Fruit fly (Drosophila melanogaster) whole organism, embryonic: ENCODE measurements around the gene CG18171.

ENCODE experiments used
- Ada2b ChIP-seq: fragments of 200-800 bp; sonication (Bioruptor generic); IDR thresholded peaks from 2 replicates; pipeline ENCODE4 v1.3.6; 2022; ENCODE audit warnings: missing biosample characterization, missing genetic modification characterization
- Atf3 ChIP-seq: fragments of 200-800 bp; sonication (Bioruptor generic); optimal IDR thresholded peaks from 3 replicates; lab custom pipeline; 2016; ENCODE audit warnings: missing biosample characterization, missing genetic modification characterization
- BtbVII ChIP-seq: fragments of 200-800 bp; sonication (Bioruptor generic); optimal IDR thresholded peaks from 3 replicates; lab custom pipeline; 2017; ENCODE audit warnings: missing biosample characterization, mild to moderate bottlenecking, missing genetic modification characterization
- CG10267 ChIP-seq: fragments of 200-800 bp; sonication (Bioruptor generic); optimal IDR thresholded peaks from 2 replicates; lab custom pipeline; 2018; ENCODE audit warnings: missing biosample characterization, mild to moderate bottlenecking, missing genetic modification characterization, moderate library complexity
- CG10274 ChIP-seq: fragments of 200-800 bp; sonication (Bioruptor generic); optimal IDR thresholded peaks from 3 replicates; lab custom pipeline; 2017; ENCODE audit warnings: missing biosample characterization, mild to moderate bottlenecking, missing genetic modification characterization
- CG12391 ChIP-seq: fragments of 200-800 bp; sonication (Bioruptor generic); optimal IDR thresholded peaks from 3 replicates; lab custom pipeline; 2018; ENCODE audit warnings: missing biosample characterization, mild to moderate bottlenecking, missing genetic modification characterization, moderate library complexity
- CG12659 ChIP-seq: fragments of 200-800 bp; sonication (Bioruptor generic); optimal IDR thresholded peaks from 3 replicates; lab custom pipeline; 2017; ENCODE audit warnings: mild to moderate bottlenecking, missing biosample characterization, missing genetic modification reagents, missing genetic modification characterization
- CG13123 ChIP-seq: fragments of 200-800 bp; sonication (Bioruptor generic); optimal IDR thresholded peaks from 2 replicates; lab custom pipeline; 2016; ENCODE audit warnings: missing biosample characterization, missing genetic modification characterization
- CG14860 ChIP-seq: fragments of 200-800 bp; sonication (Bioruptor generic); IDR thresholded peaks from 3 replicates; pipeline ENCODE4 v1.3.6; 2022; ENCODE audit warnings: missing biosample characterization, missing genetic modification characterization; ENCODE audit not compliant: partially characterized antibody
- CG15514 ChIP-seq: fragments of 200-800 bp; sonication (Bioruptor generic); optimal IDR thresholded peaks from 3 replicates; lab custom pipeline; 2017; ENCODE audit warnings: missing biosample characterization, missing genetic modification characterization, mild to moderate bottlenecking, moderate library complexity, missing genetic modification reagents
- CG3163 ChIP-seq: fragments of 200-800 bp; sonication (Bioruptor generic); optimal IDR thresholded peaks from 3 replicates; lab custom pipeline; 2016; ENCODE audit warnings: missing biosample characterization, missing genetic modification characterization
- CG6175 ChIP-seq: fragments of 200-800 bp; sonication (Bioruptor generic); IDR thresholded peaks from 3 replicates; pipeline ENCODE4 v1.3.6; 2022; ENCODE audit warnings: missing biosample characterization, missing genetic modification characterization
- CG6683 ChIP-seq: fragments of 200-800 bp; sonication (Bioruptor generic); optimal IDR thresholded peaks from 2 replicates; lab custom pipeline; 2017; ENCODE audit warnings: missing biosample characterization, mild to moderate bottlenecking, missing genetic modification characterization, missing genetic modification reagents
- CG6689 ChIP-seq: fragments of 200-800 bp; sonication (Bioruptor generic); IDR thresholded peaks from 2 replicates; pipeline ENCODE4 v1.3.6; 2022; ENCODE audit warnings: missing biosample characterization, missing genetic modification characterization
- CG6765 ChIP-seq: fragments of 200-800 bp; sonication (Bioruptor generic); optimal IDR thresholded peaks from 3 replicates; lab custom pipeline; 2017; ENCODE audit warnings: missing biosample characterization, mild to moderate bottlenecking, missing genetic modification characterization
- CG9215 ChIP-seq: fragments of 200-800 bp; sonication (Bioruptor generic); IDR thresholded peaks from 2 replicates; pipeline ENCODE4 v1.3.6; 2022; ENCODE audit warnings: missing biosample characterization, missing genetic modification characterization
- CG9797 ChIP-seq: fragments of 200-800 bp; sonication (Bioruptor generic); optimal IDR thresholded peaks from 3 replicates; lab custom pipeline; 2018; ENCODE audit warnings: missing biosample characterization, mild to moderate bottlenecking, missing genetic modification characterization
- CG9932 ChIP-seq: fragments of 200-800 bp; sonication (Bioruptor generic); IDR thresholded peaks from 2 replicates; pipeline ENCODE4 v1.3.6; 2022; ENCODE audit warnings: missing biosample characterization, missing genetic modification characterization
- Camta ChIP-seq: fragments of 200-800 bp; sonication (Bioruptor generic); optimal IDR thresholded peaks from 2 replicates; lab custom pipeline; 2016; ENCODE audit warnings: missing biosample characterization, missing genetic modification characterization
- Dfd ChIP-seq, 2 experiments: fragments of >200 bp; optimal IDR thresholded peaks; 2 replicates each; lab custom pipeline; 2017; ENCODE audit warnings: missing biosample characterization in 2 of 2, missing genetic modification characterization in 2 of 2
- Dip3 ChIP-seq: fragments of 200-800 bp; sonication (Bioruptor generic); optimal IDR thresholded peaks from 3 replicates; lab custom pipeline; 2016; ENCODE audit warnings: missing biosample characterization, missing genetic modification characterization
- Fer2 ChIP-seq: fragments of 200-800 bp; sonication (Bioruptor generic); optimal IDR thresholded peaks from 2 replicates; lab custom pipeline; 2018; ENCODE audit warnings: missing biosample characterization, mild to moderate bottlenecking, missing genetic modification characterization, moderate library complexity
- GATAe ChIP-seq: fragments of 200-800 bp; sonication (Bioruptor generic); conservative IDR thresholded peaks from 2 replicates; pipeline ENCODE4 v1.3.6; 2022; ENCODE audit warnings: missing biosample characterization, missing genetic modification characterization
- Hand ChIP-seq: fragments of 200-800 bp; sonication (Bioruptor generic); optimal IDR thresholded peaks from 2 replicates; lab custom pipeline; 2017; ENCODE audit warnings: mild to moderate bottlenecking, missing biosample characterization, missing genetic modification reagents, missing genetic modification characterization
- Hmr ChIP-seq: fragments of 200-800 bp; sonication (Bioruptor generic); optimal IDR thresholded peaks from 3 replicates; lab custom pipeline; 2017; ENCODE audit warnings: mild to moderate bottlenecking, missing biosample characterization, missing genetic modification reagents, missing genetic modification characterization
- Lhr ChIP-seq: fragments of 200-800 bp; sonication (Bioruptor generic); optimal IDR thresholded peaks from 3 replicates; lab custom pipeline; 2017; ENCODE audit warnings: mild to moderate bottlenecking, missing biosample characterization, missing genetic modification reagents, missing genetic modification characterization
- MTF-1 ChIP-seq: fragments of 200-800 bp; sonication (Bioruptor generic); optimal IDR thresholded peaks from 2 replicates; lab custom pipeline; 2018; ENCODE audit warnings: missing biosample characterization, mild to moderate bottlenecking, missing genetic modification characterization, borderline replicate concordance
- NK7.1 ChIP-seq: fragments of 200-800 bp; sonication (Bioruptor generic); optimal IDR thresholded peaks from 3 replicates; lab custom pipeline; 2016; ENCODE audit warnings: missing biosample characterization, missing genetic modification characterization
- PHDP ChIP-seq: fragments of 200-800 bp; sonication (Bioruptor generic); optimal IDR thresholded peaks from 3 replicates; lab custom pipeline; 2018; ENCODE audit warnings: missing biosample characterization, mild to moderate bottlenecking, missing genetic modification characterization, moderate library complexity
- Rfx ChIP-seq: fragments of 200-800 bp; sonication (Bioruptor generic); IDR thresholded peaks from 2 replicates; pipeline ENCODE4 v1.3.6; 2022; ENCODE audit warnings: missing biosample characterization, missing genetic modification characterization
- Vsx1 ChIP-seq: fragments of 200-800 bp; sonication (Bioruptor generic); optimal IDR thresholded peaks from 2 replicates; lab custom pipeline; 2017; ENCODE audit warnings: missing biosample characterization, mild to moderate bottlenecking, missing genetic modification characterization, missing genetic modification reagents
- ash1 ChIP-seq: fragments of 200-800 bp; sonication (Bioruptor generic); optimal IDR thresholded peaks from 2 replicates; lab custom pipeline; 2018; ENCODE audit warnings: missing biosample characterization, mild to moderate bottlenecking, missing genetic modification characterization
- bbx ChIP-seq: fragments of 200-800 bp; sonication (Bioruptor generic); IDR thresholded peaks from 2 replicates; pipeline ENCODE4 v1.3.6; 2022; ENCODE audit warnings: missing biosample characterization, missing genetic modification characterization; ENCODE audit not compliant: partially characterized antibody
- dm ChIP-seq: fragments of 200-800 bp; sonication (Bioruptor generic); optimal IDR thresholded peaks from 3 replicates; lab custom pipeline; 2016; ENCODE audit warnings: missing biosample characterization, missing genetic modification characterization
- eyg ChIP-seq: fragments of 200-800 bp; sonication (Bioruptor generic); optimal IDR thresholded peaks from 3 replicates; lab custom pipeline; 2016; ENCODE audit warnings: missing biosample characterization, missing genetic modification characterization
- gfzf ChIP-seq: fragments of 200-800 bp; sonication (Bioruptor generic); optimal IDR thresholded peaks from 2 replicates; lab custom pipeline; 2016; ENCODE audit warnings: missing biosample characterization, mild to moderate bottlenecking, missing genetic modification characterization, moderate library complexity
- gsb ChIP-seq: fragments of 200-800 bp; sonication (Bioruptor generic); IDR thresholded peaks from 2 replicates; pipeline ENCODE4 v1.3.6; 2022; ENCODE audit warnings: missing biosample characterization, missing genetic modification characterization
- ind ChIP-seq: fragments of 200-800 bp; sonication (Bioruptor generic); optimal IDR thresholded peaks from 3 replicates; lab custom pipeline; 2016; ENCODE audit warnings: missing biosample characterization, missing genetic modification characterization
- org-1 ChIP-seq: fragments of 200-800 bp; sonication (Bioruptor generic); optimal IDR thresholded peaks from 2 replicates; lab custom pipeline; 2017; ENCODE audit warnings: missing biosample characterization, missing genetic modification characterization
- pita ChIP-seq: fragments of 200-800 bp; sonication (Bioruptor generic); optimal IDR thresholded peaks from 2 replicates; lab custom pipeline; 2017; ENCODE audit warnings: missing biosample characterization, mild to moderate bottlenecking, missing genetic modification characterization
- pnt ChIP-seq: fragments of 200-800 bp; sonication (Bioruptor generic); optimal IDR thresholded peaks from 3 replicates; lab custom pipeline; 2016; ENCODE audit warnings: missing biosample characterization, missing genetic modification characterization
- psq ChIP-seq: fragments of 200-800 bp; sonication (Bioruptor generic); optimal IDR thresholded peaks from 2 replicates; lab custom pipeline; 2017; ENCODE audit warnings: missing biosample characterization, missing genetic modification characterization
- rib ChIP-seq: fragments of 200-800 bp; sonication (Bioruptor generic); IDR thresholded peaks from 2 replicates; pipeline ENCODE4 v1.3.6; 2022; ENCODE audit warnings: missing biosample characterization, missing genetic modification characterization
- sc ChIP-seq, 3 experiments: fragments of >200 bp in 2 of 3; fragments of 200-800 bp in 1 of 3; sonication (Bioruptor generic) in 1 of 3; optimal IDR thresholded peaks; 2 replicates in 2 of 3; 3 replicates in 1 of 3; lab custom pipeline; 2017; ENCODE audit warnings: mild to moderate bottlenecking in 1 of 3, missing biosample characterization in 1 of 3, missing genetic modification characterization in 1 of 3, missing genetic modification reagents in 1 of 3
- sim ChIP-seq: fragments of 200-800 bp; sonication (Bioruptor generic); IDR thresholded peaks from 2 replicates; pipeline ENCODE4 v1.3.6; 2022; ENCODE audit warnings: missing biosample characterization, missing genetic modification characterization
- stwl ChIP-seq: fragments of 200-800 bp; sonication (Bioruptor generic); optimal IDR thresholded peaks from 3 replicates; lab custom pipeline; 2018; ENCODE audit warnings: missing biosample characterization, mild to moderate bottlenecking, missing genetic modification characterization, moderate library complexity
- sug ChIP-seq: fragments of 200-800 bp; optimal IDR thresholded peaks from 2 replicates; lab custom pipeline; 2019; ENCODE audit warnings: missing biosample characterization, mild to moderate bottlenecking, missing genetic modification characterization, moderate library complexity
- tio ChIP-seq: fragments of 200-800 bp; sonication (Bioruptor generic); optimal IDR thresholded peaks from 2 replicates; lab custom pipeline; 2017; ENCODE audit warnings: missing biosample characterization, missing genetic modification characterization, inconsistent platforms
- unc-4 ChIP-seq: fragments of 200-800 bp; sonication (Bioruptor generic); IDR thresholded peaks from 2 replicates; pipeline ENCODE4 v1.3.6; 2022; ENCODE audit warnings: missing biosample characterization, missing genetic modification characterization; ENCODE audit not compliant: partially characterized antibody
- wdn ChIP-seq: fragments of 200-800 bp; sonication (Bioruptor generic); IDR thresholded peaks from 2 replicates; pipeline ENCODE4 v1.3.6; 2022; ENCODE audit warnings: missing biosample characterization, missing genetic modification characterization

Gene CG18171

dm6 chr3L:1702367-1702927, 20.5 kb downstream of the CG18171 start, which contains the start of gene CG13931 (continued):
- TF ChIP-seq GATAe (no peak), CG6683 (GFP tag; lab: Kevin White, UChicago) (no peak), CG6765 (GFP tag; lab: Kevin White, UChicago) (no peak), CG6689 (peak; percentile 49), Ada2b (GFP tag; lab: Robert Waterston, UW) (peak; percentile 41; the same call in 1 of the 2 replicates), PHDP (no peak), Vsx1 (no peak), sc (optimal IDR thresholded peaks at IDR 0.05; lab: Kevin White, UChicago) (no peak), sc (GFP tag; optimal IDR thresholded peaks at IDR 0.05; lab: Kevin White, UChicago) (no peak), unc-4 (GFP tag; lab: Robert Waterston, UW) (no peak), Atf3 (GFP tag; lab: Kevin White, UChicago) (no peak), Dfd (GFP tag; optimal IDR thresholded peaks at IDR 0.05; lab: Kevin White, UChicago) (no peak), sim (GFP tag; lab: Robert Waterston, UW) (no peak), Fer2 (tag; lab: Kevin White, UChicago) (no peak), bbx (GFP tag; lab: Robert Waterston, UW) (no peak), sug (tag; lab: Kevin White, UChicago) (no peak), CG3163 (GFP tag; lab: Kevin White, UChicago) (no peak), pnt (GFP tag; lab: Kevin White, UChicago) (no peak), NK7.1 (GFP tag; lab: Kevin White, UChicago) (no peak), CG9932 (GFP tag; lab: Robert Waterston, UW) (no peak), rib (no peak), CG9797 (no peak), CG9215 (GFP tag; lab: Robert Waterston, UW) (no peak), CG13123 (GFP tag; lab: Kevin White, UChicago) (no peak), Hand (GFP tag; lab: Kevin White, UChicago) (no peak), BtbVII (GFP tag; lab: Kevin White, UChicago) (no peak), MTF-1 (GFP tag; lab: Kevin White, UChicago) (no peak), CG10274 (GFP tag; lab: Kevin White, UChicago) (no peak), pita (no peak), psq (GFP tag; lab: Kevin White, UChicago) (no peak), tio (GFP tag; lab: Kevin White, UChicago) (peak; percentile 32), Lhr (GFP tag; lab: Kevin White, UChicago) (no peak), ind (GFP tag; lab: Kevin White, UChicago) (peak; percentile 12), CG12659 (no peak), CG12391 (tag; lab: Kevin White, UChicago) (peak; percentile 30), Rfx (GFP tag; lab: Robert Waterston, UW) (no peak), gsb (GFP tag; lab: Robert Waterston, UW) (no peak), org-1 (no peak), CG6175 (GFP tag; lab: Robert Waterston, UW) (no peak), CG15514 (no peak), dm (GFP tag; lab: Kevin White, UChicago) (no peak), wdn (GFP tag; lab: Robert Waterston, UW) (no peak), ash1 (no peak), stwl (no peak), CG14860 (GFP tag; lab: Robert Waterston, UW) (no peak), gfzf (GFP tag; lab: Kevin White, UChicago) (no peak), Hmr (no peak), eyg (GFP tag; lab: Kevin White, UChicago) (no peak), Dip3 (GFP tag; lab: Kevin White, UChicago) (no peak), CG10267 (tag; lab: Kevin White, UChicago) (no peak), Camta (GFP tag; lab: Kevin White, UChicago) (no peak)
